Worm (Caenorhabditis elegans) whole organism, young adult: ENCODE measurements around the gene nhr-142.
A peak's percentile ranks its signal among the peaks of the same experiment; 100 is the strongest.

ENCODE experiments used
- C17E4.6 ChIP-seq: fragments of 200-800 bp; sonication (Bioruptor generic); IDR thresholded peaks from 2 replicates; pipeline ENCODE4 v1.3.6; 2022; ENCODE audit warnings: missing genetic modification reagents, missing genetic modification characterization, missing compliant biosample characterization
- F23B12.7 ChIP-seq: sonication (generic microtip); optimal IDR thresholded peaks from 2 replicates; lab custom pipeline; 2017; ENCODE audit warnings: missing genetic modification characterization, mild to moderate bottlenecking, missing compliant biosample characterization, antibody characterized with exemption, moderate library complexity; ENCODE audit not compliant: insufficient read depth
- F33H1.4 ChIP-seq: fragments of 200-800 bp; sonication (Bioruptor generic); IDR thresholded peaks from 2 replicates; pipeline ENCODE4 v1.3.6; 2022; ENCODE audit warnings: missing genetic modification reagents, missing genetic modification characterization, missing compliant biosample characterization
- F49E8.2 ChIP-seq: sonication (generic microtip); optimal IDR thresholded peaks from 3 replicates; lab custom pipeline; 2017; ENCODE audit warnings: missing genetic modification characterization, mild to moderate bottlenecking, missing compliant biosample characterization, antibody characterized with exemption, moderate library complexity; ENCODE audit not compliant: insufficient read depth
- K11D2.4 ChIP-seq: fragments of 200-800 bp; sonication (Bioruptor generic); IDR thresholded peaks from 2 replicates; pipeline ENCODE4 v1.3.6; 2022; ENCODE audit warnings: missing genetic modification reagents, missing genetic modification characterization, missing compliant biosample characterization
- Y53F4B.3 ChIP-seq: fragments of 200-800 bp; sonication (Bioruptor generic); IDR thresholded peaks from 2 replicates; pipeline ENCODE4 v1.3.6; 2022; ENCODE audit warnings: missing genetic modification reagents, missing genetic modification characterization, missing compliant biosample characterization
- akir-1 ChIP-seq: fragments of 200-800 bp; sonication (Bioruptor generic); optimal IDR thresholded peaks from 2 replicates; lab custom pipeline; 2018; ENCODE audit warnings: mild to moderate bottlenecking, missing genetic modification characterization, moderate library complexity, missing compliant biosample characterization
- atf-7 ChIP-seq: sonication (generic microtip); optimal IDR thresholded peaks from 2 replicates; lab custom pipeline; 2017; ENCODE audit warnings: mild to moderate bottlenecking, missing genetic modification characterization, missing compliant biosample characterization
- cebp-1 ChIP-seq, 2 experiments: fragments of 200-800 bp in 1 of 2; sonication (Bioruptor generic) in 1 of 2; sonication (generic microtip) in 1 of 2; IDR thresholded peaks in 1 of 2; optimal IDR thresholded peaks in 1 of 2; 2 replicates each; pipeline versions ENCODE4 v1.3.6 to Lab custom; 2017 to 2022; ENCODE audit warnings: missing compliant biosample characterization in 2 of 2, missing genetic modification characterization in 2 of 2, mild to moderate bottlenecking in 1 of 2, missing genetic modification reagents in 1 of 2, moderate library complexity in 1 of 2
- ceh-100 ChIP-seq: fragments of 200-800 bp; sonication (Bioruptor generic); IDR thresholded peaks from 2 replicates; pipeline ENCODE4 v1.3.6; 2022; ENCODE audit warnings: missing genetic modification reagents, missing genetic modification characterization, missing compliant biosample characterization
- dox-1 ChIP-seq: fragments of 200-800 bp; sonication (Bioruptor generic); IDR thresholded peaks from 2 replicates; pipeline ENCODE4 v1.3.6; 2022; ENCODE audit warnings: missing genetic modification reagents, missing genetic modification characterization, missing compliant biosample characterization
- efl-1 ChIP-seq: fragments of 150-350 bp; optimal IDR thresholded peaks from 2 replicates; lab custom pipeline; 2014; ENCODE audit warnings: missing biosample characterization, missing genetic modification reagents, missing genetic modification characterization
- egl-18 ChIP-seq: fragments of 200-800 bp; sonication (Bioruptor generic); IDR thresholded peaks from 2 replicates; pipeline ENCODE4 v1.3.6; 2022; ENCODE audit warnings: missing genetic modification reagents, missing genetic modification characterization, missing compliant biosample characterization
- ets-4 ChIP-seq: fragments of 200-800 bp; sonication (Bioruptor generic); optimal IDR thresholded peaks from 2 replicates; lab custom pipeline; 2018; ENCODE audit warnings: mild to moderate bottlenecking, missing genetic modification characterization, missing compliant biosample characterization
- hlh-12 ChIP-seq: sonication (generic microtip); optimal IDR thresholded peaks from 2 replicates; lab custom pipeline; 2016; ENCODE audit warnings: missing genetic modification characterization, missing compliant biosample characterization
- hsf-1 ChIP-seq: fragments of 200-800 bp; sonication (Bioruptor generic); IDR thresholded peaks from 2 replicates; pipeline ENCODE4 v1.3.6; 2022; ENCODE audit warnings: missing genetic modification reagents, missing genetic modification characterization, missing compliant biosample characterization
- let-607 ChIP-seq, 2 experiments: fragments of 200-800 bp in 1 of 2; sonication (Bioruptor generic) in 1 of 2; sonication (generic microtip) in 1 of 2; optimal IDR thresholded peaks; 2 replicates each; lab custom pipeline; 2016 to 2018; ENCODE audit warnings: mild to moderate bottlenecking in 2 of 2, missing compliant biosample characterization in 2 of 2, missing genetic modification characterization in 2 of 2, moderate library complexity in 2 of 2, missing genotype in 1 of 2
- lir-1 ChIP-seq: fragments of 200-800 bp; sonication (Bioruptor generic); conservative IDR thresholded peaks from 2 replicates; pipeline ENCODE4 v1.3.6; 2022; ENCODE audit warnings: missing genetic modification reagents, missing genetic modification characterization, missing compliant biosample characterization
- madf-6 ChIP-seq: fragments of 200-800 bp; sonication (Bioruptor generic); IDR thresholded peaks from 2 replicates; pipeline ENCODE4 v1.3.6; 2022; ENCODE audit warnings: missing genetic modification reagents, missing genetic modification characterization, missing compliant biosample characterization
- mel-28 ChIP-seq: sonication (generic microtip); optimal IDR thresholded peaks from 2 replicates; lab custom pipeline; 2016; ENCODE audit warnings: borderline replicate concordance, mild to moderate bottlenecking, missing genetic modification characterization, missing compliant biosample characterization
- nfya-2 ChIP-seq: fragments of 200-800 bp; sonication (Bioruptor generic); IDR thresholded peaks from 2 replicates; pipeline ENCODE4 v1.3.6; 2022; ENCODE audit warnings: missing genetic modification reagents, missing genetic modification characterization, missing compliant biosample characterization
- nhr-80 ChIP-seq: sonication (generic microtip); optimal IDR thresholded peaks from 2 replicates; lab custom pipeline; 2016; ENCODE audit warnings: missing genetic modification characterization, missing compliant biosample characterization
- sea-2 ChIP-seq: fragments of 200-800 bp; sonication (Bioruptor generic); IDR thresholded peaks from 2 replicates; pipeline ENCODE4 v1.3.6; 2022; ENCODE audit warnings: missing genetic modification characterization, missing compliant biosample characterization
- somi-1 ChIP-seq: fragments of 200-800 bp; sonication (Bioruptor generic); optimal IDR thresholded peaks from 2 replicates; lab custom pipeline; 2018; ENCODE audit warnings: mild to moderate bottlenecking, missing genetic modification characterization, missing compliant biosample characterization
- tbp1 ChIP-seq: fragments of 200-800 bp; sonication (Bioruptor generic); optimal IDR thresholded peaks from 2 replicates; lab custom pipeline; 2018; ENCODE audit warnings: mild to moderate bottlenecking, missing genetic modification characterization, missing compliant biosample characterization
- ztf-26 ChIP-seq: sonication (generic microtip); optimal IDR thresholded peaks from 2 replicates; lab custom pipeline; 2017; ENCODE audit warnings: missing genetic modification characterization, missing compliant biosample characterization

Gene nhr-142

ce11 chrV:5821451-5822143, 31.2 kb upstream of the nhr-142 start:
- TF ChIP-seq C17E4.6 (GFP tag; lab: Robert Waterston, UW) (no peak), nfya-2 (GFP tag; lab: Robert Waterston, UW) (no peak), nhr-80 (tag; lab: Kevin White, UChicago) (peak; percentile 93), hlh-12 (no peak), atf-7 (tag; lab: Kevin White, UChicago) (peak; percentile 56)

DNA sequence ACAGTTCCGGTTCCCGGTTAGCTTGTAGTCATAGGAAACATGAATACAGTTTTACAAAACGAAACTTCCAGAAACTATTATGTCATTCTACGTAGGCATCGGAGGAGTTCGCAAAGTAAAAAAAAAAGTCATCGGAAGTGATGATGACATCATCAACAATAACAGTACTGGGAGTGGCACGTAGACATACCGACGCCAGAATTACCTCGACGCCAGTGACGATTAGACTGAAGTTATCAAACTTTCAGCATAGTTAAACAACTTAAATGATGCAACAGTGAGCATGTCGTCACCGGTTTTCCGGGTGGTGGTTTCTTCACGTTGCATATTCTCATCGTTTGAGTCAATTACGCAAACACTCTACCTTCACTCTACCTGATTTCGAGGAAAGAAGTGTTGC, 30.0 kb upstream of the nhr-142 start:
- no peak for TF ChIP-seq mel-28 (tag; lab: Kevin White, UChicago)
- TF ChIP-seq tbp1, result no peak
- no peak for TF ChIP-seq Y53F4B.3 (GFP tag; lab: Robert Waterston, UW)
- no peak for TF ChIP-seq F23B12.7 (tag; lab: Kevin White, UChicago)
- TF ChIP-seq F33H1.4 (GFP tag; lab: Robert Waterston, UW), result no peak

ce11 chrV:5819903-5820302, 29.6 kb upstream of the nhr-142 start:
- TF ChIP-seq dox-1 (GFP tag; lab: Robert Waterston, UW) (peak; percentile 6; the same call in 1 of the 2 replicates), madf-6 (no peak), lir-1 (no peak), akir-1 (no peak), nhr-80 (tag; lab: Kevin White, UChicago) (peak; percentile 66)

DNA sequence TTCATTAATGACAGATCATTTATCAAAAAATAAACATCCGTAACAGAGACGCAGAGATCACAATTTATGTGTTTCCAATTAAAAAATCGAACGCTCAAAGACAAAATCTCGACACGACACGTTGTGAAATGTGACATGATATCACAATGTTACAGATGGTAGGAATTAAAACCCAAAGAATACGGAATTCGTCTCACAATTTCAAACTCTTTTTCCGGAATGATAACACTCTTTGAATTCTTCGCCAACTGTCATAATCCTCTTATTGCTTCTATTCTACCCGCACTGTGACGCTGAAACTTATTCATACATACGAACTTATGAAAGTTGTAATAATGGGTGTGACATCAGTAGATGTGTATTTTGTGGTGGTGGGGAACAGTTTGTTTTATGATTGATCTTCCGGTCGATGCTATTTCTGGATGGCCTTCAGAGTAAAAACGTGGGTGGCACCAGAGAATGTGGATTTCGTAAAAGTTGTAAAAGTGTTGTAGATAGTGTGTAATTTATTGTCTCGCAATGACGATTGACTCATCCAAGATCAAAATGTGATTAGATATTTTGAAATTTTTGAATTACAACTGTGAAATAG, 26.2 kb upstream of the nhr-142 start:
- TF ChIP-seq ceh-100, result no peak
- no peak for TF ChIP-seq cebp-1 (GFP tag; IDR thresholded peaks at IDR 0.05; lab: Robert Waterston, UW)
- peak; percentile 52 for TF ChIP-seq cebp-1 (tag; optimal IDR thresholded peaks at IDR 0.05; lab: Kevin White, UChicago)
- no peak for TF ChIP-seq egl-18 (GFP tag; lab: Robert Waterston, UW)
- no peak for TF ChIP-seq somi-1 (GFP tag; lab: Kevin White, UChicago)
- TF ChIP-seq efl-1 (GFP tag; lab: Kevin White, UChicago), result no peak
- peak; percentile 38 for TF ChIP-seq ets-4 (GFP tag; lab: Kevin White, UChicago)
- no peak for TF ChIP-seq F49E8.2 (tag; lab: Kevin White, UChicago)
- TF ChIP-seq ztf-26 (tag; lab: Kevin White, UChicago), result no peak
- TF ChIP-seq hsf-1 (GFP tag; lab: Robert Waterston, UW), result no peak
- TF ChIP-seq atf-7 (tag; lab: Kevin White, UChicago), result peak; percentile 42
- TF ChIP-seq let-607 (tag; optimal IDR thresholded peaks at IDR 0.05; lab: Kevin White, UChicago), result peak in 1 of 2 experiments; percentile 14
- no peak for TF ChIP-seq K11D2.4 (GFP tag; lab: Robert Waterston, UW)
- TF ChIP-seq nhr-80 (tag; lab: Kevin White, UChicago), result peak; percentile 75

- TF ChIP-seq cebp-1 (GFP tag; IDR thresholded peaks at IDR 0.05; lab: Robert Waterston, UW), result no peak
- TF ChIP-seq cebp-1 (tag; optimal IDR thresholded peaks at IDR 0.05; lab: Kevin White, UChicago), result peak; percentile 43
- TF ChIP-seq sea-2 (GFP tag; lab: Robert Waterston, UW), result no peak
- TF ChIP-seq nhr-80 (tag; lab: Kevin White, UChicago), result peak; percentile 77
- TF ChIP-seq, all 124 proteins: peak for 2
Observed at ce11 chrV:5813060-5813659, 22.8 kb upstream of the nhr-142 start, which contains the start of gene ZC250.4. Gene ZC250.4 (minus strand): TSS chrV:5813137.
